Worm (Caenorhabditis elegans) whole organism, L2 larva: ENCODE results near the gene orc-5.
A peak's percentile ranks its signal among the peaks of the same experiment; 100 is the strongest.

Experiments
- C34F6.9 ChIP-seq: fragments of 150-350 bp; optimal IDR thresholded peaks from 2 replicates; lab custom pipeline; 2014; ENCODE audit warnings: missing biosample characterization, missing genetic modification characterization
- R02D3.7 ChIP-seq: fragments of 150-350 bp; optimal IDR thresholded peaks from 2 replicates; lab custom pipeline; 2014; ENCODE audit warnings: missing biosample characterization, missing genetic modification characterization
- Y55F3AM.14 ChIP-seq: fragments of 200-800 bp; sonication (Bioruptor generic); optimal IDR thresholded peaks from 2 replicates; lab custom pipeline; 2018; ENCODE audit warnings: mild to moderate bottlenecking, missing genetic modification characterization, missing compliant biosample characterization
- alr-1 ChIP-seq: fragments of 150-350 bp; optimal IDR thresholded peaks from 2 replicates; lab custom pipeline; 2014; ENCODE audit warnings: missing biosample characterization, missing genetic modification characterization
- aly-2 ChIP-seq: fragments of 150-350 bp; optimal IDR thresholded peaks from 2 replicates; lab custom pipeline; 2014; ENCODE audit warnings: missing biosample characterization, missing genetic modification characterization
- ama-1 ChIP-seq: fragments of 150-350 bp; optimal IDR thresholded peaks from 2 replicates; lab custom pipeline; 2018; ENCODE audit warnings: inconsistent platforms
- ceh-16 ChIP-seq: fragments of 150-350 bp; optimal IDR thresholded peaks from 2 replicates; lab custom pipeline; 2014; ENCODE audit warnings: missing biosample characterization, missing genetic modification characterization
- ceh-82 ChIP-seq: fragments of 150-350 bp; optimal IDR thresholded peaks from 2 replicates; lab custom pipeline; 2014; ENCODE audit warnings: missing biosample characterization, missing genetic modification characterization
- crh-2 ChIP-seq: sonication (generic microtip); optimal IDR thresholded peaks from 2 replicates; lab custom pipeline; 2017; ENCODE audit warnings: missing biosample characterization, missing genetic modification characterization
- dmd-4 ChIP-seq: sonication (generic microtip); optimal IDR thresholded peaks from 2 replicates; lab custom pipeline; 2017; ENCODE audit warnings: missing biosample characterization, missing genetic modification characterization
- egl-27 ChIP-seq: sonication (generic microtip); optimal IDR thresholded peaks from 3 replicates; lab custom pipeline; 2017; ENCODE audit warnings: missing biosample characterization, missing genetic modification reagents, missing genetic modification characterization
- elt-1 ChIP-seq: fragments of 150-350 bp; optimal IDR thresholded peaks from 2 replicates; lab custom pipeline; 2014; ENCODE audit warnings: missing biosample characterization, missing genetic modification characterization
- elt-3 ChIP-seq: sonication (generic microtip); optimal IDR thresholded peaks from 2 replicates; lab custom pipeline; 2017; ENCODE audit warnings: missing biosample characterization, missing genetic modification characterization
- fos-1 ChIP-seq: fragments of 150-350 bp; optimal IDR thresholded peaks from 2 replicates; lab custom pipeline; 2014; ENCODE audit warnings: missing biosample characterization, missing genetic modification characterization
- gmeb-1 ChIP-seq: fragments of 150-350 bp; optimal IDR thresholded peaks from 2 replicates; lab custom pipeline; 2014; ENCODE audit warnings: missing biosample characterization, missing genetic modification characterization
- lin-11 ChIP-seq: fragments of 150-350 bp; sonication (generic microtip); optimal IDR thresholded peaks from 2 replicates; lab custom pipeline; 2014; ENCODE audit warnings: missing biosample characterization, missing genetic modification characterization, inconsistent platforms, mixed read lengths
- lin-13 ChIP-seq: fragments of 150-350 bp; optimal IDR thresholded peaks from 2 replicates; lab custom pipeline; 2014; ENCODE audit warnings: missing biosample characterization, missing genetic modification reagents, missing genetic modification characterization
- lsy-2 ChIP-seq, 2 experiments: fragments of 150-350 bp in 1 of 2; sonication (generic microtip) in 1 of 2; optimal IDR thresholded peaks; 2 replicates each; lab custom pipeline; 2014 to 2017; ENCODE audit warnings: missing biosample characterization in 2 of 2, missing genetic modification characterization in 2 of 2
- mbf-1 ChIP-seq: sonication (generic microtip); optimal IDR thresholded peaks from 2 replicates; lab custom pipeline; 2017; ENCODE audit warnings: missing biosample characterization, missing genetic modification characterization
- mdl-1 ChIP-seq, 2 experiments: fragments of 150-350 bp in 1 of 2; sonication (generic microtip) in 1 of 2; optimal IDR thresholded peaks; 2 replicates each; lab custom pipeline; 2017; ENCODE audit warnings: missing biosample characterization in 2 of 2, missing genetic modification characterization in 2 of 2
- nhr-129 ChIP-seq: fragments of 150-350 bp; optimal IDR thresholded peaks from 2 replicates; lab custom pipeline; 2014; ENCODE audit warnings: missing biosample characterization, missing genetic modification characterization
- nhr-21 ChIP-seq: fragments of 150-350 bp; optimal IDR thresholded peaks from 2 replicates; lab custom pipeline; 2014; ENCODE audit warnings: missing biosample characterization, missing genetic modification characterization
- nhr-23 ChIP-seq: fragments of 150-350 bp; optimal IDR thresholded peaks from 2 replicates; lab custom pipeline; 2014; ENCODE audit warnings: missing biosample characterization, missing genetic modification reagents, missing genetic modification characterization
- nhr-237 ChIP-seq: fragments of 150-350 bp; optimal IDR thresholded peaks from 2 replicates; lab custom pipeline; 2014; ENCODE audit warnings: missing biosample characterization, missing genetic modification characterization
- nhr-25 ChIP-seq: fragments of 150-350 bp; sonication (generic microtip); optimal IDR thresholded peaks from 3 replicates; lab custom pipeline; 2014; ENCODE audit warnings: missing biosample characterization, missing genetic modification characterization
- nhr-6 ChIP-seq: fragments of 150-350 bp; optimal IDR thresholded peaks from 2 replicates; lab custom pipeline; 2014; ENCODE audit warnings: missing biosample characterization, missing genetic modification characterization
- nhr-77 ChIP-seq: fragments of 150-350 bp; optimal IDR thresholded peaks from 2 replicates; lab custom pipeline; 2014; ENCODE audit warnings: missing biosample characterization, missing genetic modification characterization
- peb-1 ChIP-seq: fragments of 150-350 bp; optimal IDR thresholded peaks from 2 replicates; lab custom pipeline; 2014; ENCODE audit warnings: missing biosample characterization, missing genetic modification characterization
- sem-4 ChIP-seq: fragments of 150-350 bp; optimal IDR thresholded peaks from 2 replicates; lab custom pipeline; 2014; ENCODE audit warnings: missing biosample characterization, missing genetic modification reagents, missing genetic modification characterization
- skn-1 ChIP-seq: sonication (generic microtip); optimal IDR thresholded peaks from 2 replicates; lab custom pipeline; 2017; ENCODE audit warnings: missing biosample characterization, missing genetic modification characterization
- sma-3 ChIP-seq: sonication (generic microtip); optimal IDR thresholded peaks from 2 replicates; lab custom pipeline; 2016; ENCODE audit warnings: missing genetic modification reagents, missing genetic modification characterization, missing compliant biosample characterization
- sma-9 ChIP-seq, 2 experiments: fragments of 150-350 bp in 1 of 2; sonication (generic microtip) in 1 of 2; optimal IDR thresholded peaks; 2 replicates each; lab custom pipeline; 2014 to 2016; ENCODE audit warnings: missing genetic modification characterization in 2 of 2, mild to moderate bottlenecking in 1 of 2, missing biosample characterization in 1 of 2, missing compliant biosample characterization in 1 of 2, missing genetic modification reagents in 1 of 2, moderate library complexity in 1 of 2
- snpc-4 ChIP-seq: fragments of 150-350 bp; optimal IDR thresholded peaks from 2 replicates; lab custom pipeline; 2014; ENCODE audit warnings: missing biosample characterization, missing genetic modification characterization
- unc-39 ChIP-seq: fragments of 150-350 bp; optimal IDR thresholded peaks from 2 replicates; lab custom pipeline; 2014; ENCODE audit warnings: missing biosample characterization, missing genetic modification characterization
- unc-55 ChIP-seq: fragments of 150-350 bp; sonication (generic microtip); optimal IDR thresholded peaks from 3 replicates; lab custom pipeline; 2014; ENCODE audit warnings: missing biosample characterization, missing genetic modification reagents, missing genetic modification characterization
- unc-62 ChIP-seq: fragments of 150-350 bp; optimal IDR thresholded peaks from 2 replicates; lab custom pipeline; 2014; ENCODE audit warnings: missing biosample characterization, missing genetic modification reagents, missing genetic modification characterization
- ztf-1 ChIP-seq: fragments of 200-800 bp; sonication (Bioruptor generic); conservative IDR thresholded peaks from 2 replicates; pipeline ENCODE4 v1.3.6; 2022; ENCODE audit warnings: missing genetic modification characterization, missing compliant biosample characterization
- ztf-11 ChIP-seq: sonication (generic microtip); optimal IDR thresholded peaks from 2 replicates; lab custom pipeline; 2017; ENCODE audit warnings: missing biosample characterization, missing genetic modification characterization

orc-5 gene

ce11 chrIV:10737011-10737553 is 2.7 kb upstream of the orc-5 start, which contains the start of gene grl-21:
TSS of gene grl-21 (plus strand) at chrIV:10737474.
- TF ChIP-seq crh-2 (tag; lab: Kevin White, UChicago) = no peak
- TF ChIP-seq nhr-25 (tag; lab: Kevin White, UChicago) = peak; percentile 76

DNA sequence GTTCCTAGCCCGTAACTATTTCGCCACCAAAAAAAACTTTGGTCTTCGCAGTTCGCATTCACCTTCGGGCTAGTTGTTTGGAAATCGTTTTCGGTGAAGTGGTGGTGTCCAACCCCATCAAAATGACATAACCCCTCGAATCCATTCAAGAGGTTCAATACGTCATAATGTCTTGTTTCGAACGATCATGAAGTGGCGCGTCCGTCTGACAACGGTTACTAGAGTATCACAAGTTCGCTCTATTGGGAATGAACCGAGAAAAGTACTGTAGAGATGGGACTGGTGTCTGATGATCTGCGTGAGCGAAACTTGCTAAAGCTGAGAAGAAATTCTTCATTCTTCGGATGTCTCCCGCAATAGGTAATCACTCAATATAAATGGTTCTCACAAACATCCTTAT is 6.7 kb downstream of the orc-5 start, which contains the start of gene ZC168.2:
Gene ZC168.2 (plus strand): TSS at position 301 of the 400 bp plus-strand sequence.
- no peak for TF ChIP-seq ceh-16 (tag; lab: Kevin White, UChicago)
- TF ChIP-seq peb-1 = no peak
- no peak for TF ChIP-seq ztf-1 (GFP tag; lab: Robert Waterston, UW)
- no peak for TF ChIP-seq sem-4 (tag; lab: Kevin White, UChicago)

- TF ChIP-seq nhr-129 (tag; lab: Kevin White, UChicago) = no peak
- no peak for TF ChIP-seq dmd-4 (tag; lab: Kevin White, UChicago)
- TF ChIP-seq ceh-82 (tag; lab: Kevin White, UChicago) = no peak
- TF ChIP-seq nhr-237 (tag; lab: Kevin White, UChicago) = no peak
- no peak for TF ChIP-seq nhr-25 (tag; lab: Kevin White, UChicago)
- no peak for TF ChIP-seq snpc-4
- no peak for TF ChIP-seq nhr-21 (tag; lab: Kevin White, UChicago)
- no peak for TF ChIP-seq nhr-23 (tag; lab: Kevin White, UChicago)
- TF ChIP-seq skn-1 (tag; lab: Kevin White, UChicago) = no peak
- no peak for TF ChIP-seq unc-55 (GFP tag; lab: Kevin White, UChicago)
- no peak for TF ChIP-seq ceh-16 (tag; lab: Kevin White, UChicago)
- no peak for TF ChIP-seq elt-3
- no peak for TF ChIP-seq ama-1
- TF ChIP-seq fos-1 (tag; lab: Kevin White, UChicago) = no peak
- TF ChIP-seq Y55F3AM.14 (GFP tag; lab: Kevin White, UChicago) = no peak
Measured at ce11 chrIV:10718865-10719264, 15.5 kb downstream of the orc-5 start.

DNA sequence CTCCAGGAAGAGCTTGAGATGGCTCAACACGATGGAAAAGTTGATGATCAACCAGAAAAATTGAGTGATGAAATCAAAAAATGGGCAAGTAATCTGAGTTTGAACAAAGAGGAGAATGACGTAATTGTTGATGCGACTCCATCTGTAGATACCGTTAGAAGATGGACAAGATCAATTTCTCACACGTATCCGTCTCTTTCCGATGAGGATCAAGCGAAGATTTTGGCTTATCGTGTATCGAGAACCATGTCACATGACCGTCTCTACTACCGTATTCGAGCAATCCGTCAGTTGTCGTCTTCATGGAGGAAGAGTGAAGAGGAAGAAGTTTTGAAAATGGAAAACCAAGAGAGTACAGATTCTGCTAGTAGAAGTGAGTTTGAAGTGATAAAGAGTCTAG is 16.3 kb downstream of the orc-5 start:
- TF ChIP-seq elt-1 (tag; lab: Kevin White, UChicago) (peak; percentile 25), C34F6.9 (tag; lab: Kevin White, UChicago) (no peak)
- TF ChIP-seq, all 48 proteins: peak for 1

- no peak for TF ChIP-seq ztf-11 (tag; lab: Kevin White, UChicago)
- TF ChIP-seq nhr-23 (tag; lab: Kevin White, UChicago) = no peak
- no peak for TF ChIP-seq sma-9 (GFP tag; optimal IDR thresholded peaks at IDR 0.05; lab: Kevin White, UChicago)
- TF ChIP-seq sma-9 (tag; optimal IDR thresholded peaks at IDR 0.05; lab: Kevin White, UChicago) = no peak
- TF ChIP-seq gmeb-1 = no peak
- no peak for TF ChIP-seq ceh-82 (tag; lab: Kevin White, UChicago)
- no peak for TF ChIP-seq alr-1 (tag; lab: Kevin White, UChicago)
- TF ChIP-seq snpc-4 = no peak
- TF ChIP-seq ceh-16 (tag; lab: Kevin White, UChicago) = no peak
- TF ChIP-seq mdl-1 (tag; optimal IDR thresholded peaks at IDR 0.05; lab: Kevin White, UChicago) = no peak
- no peak for TF ChIP-seq crh-2 (tag; lab: Kevin White, UChicago)
Measured at ce11 chrIV:10716348-10716747, 18.0 kb downstream of the orc-5 start, which contains the start of gene ncx-3. TSS of gene ncx-3 (plus strand) at chrIV:10716648.

DNA sequence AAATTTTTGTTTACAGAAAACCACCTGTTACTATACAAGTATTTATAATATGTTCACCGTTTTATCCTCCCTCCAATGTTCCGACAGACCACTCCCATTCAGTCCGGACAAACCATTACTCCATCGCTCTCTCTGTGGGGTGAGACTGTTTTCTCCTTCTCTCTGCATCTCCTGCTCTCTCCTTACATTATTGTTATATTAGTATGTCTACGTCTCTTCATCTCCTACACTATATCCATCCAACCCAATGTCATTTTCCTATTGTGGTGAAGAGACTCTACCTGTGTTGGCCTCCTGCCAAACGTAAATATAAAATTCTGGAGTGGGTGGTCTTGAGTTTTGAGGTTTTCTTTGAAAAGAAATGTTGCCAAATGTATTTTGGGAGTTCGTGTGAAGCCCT is 19.8 kb downstream of the orc-5 start:
- TF ChIP-seq peb-1 (no peak), R02D3.7 (tag; lab: Kevin White, UChicago) (no peak), egl-27 (tag; lab: Kevin White, UChicago) (peak; percentile 21), nhr-6 (tag; lab: Kevin White, UChicago) (no peak), fos-1 (tag; lab: Kevin White, UChicago) (peak; percentile 43), C34F6.9 (tag; lab: Kevin White, UChicago) (peak; percentile 13), unc-62 (GFP tag; lab: Kevin White, UChicago) (no peak), crh-2 (tag; lab: Kevin White, UChicago) (no peak), skn-1 (tag; lab: Kevin White, UChicago) (no peak), mbf-1 (tag; lab: Kevin White, UChicago) (no peak), nhr-129 (tag; lab: Kevin White, UChicago) (peak; percentile 60), ama-1 (no peak), nhr-21 (tag; lab: Kevin White, UChicago) (no peak), nhr-237 (tag; lab: Kevin White, UChicago) (no peak), lin-13 (GFP tag; lab: Kevin White, UChicago) (no peak), sma-9 (GFP tag; optimal IDR thresholded peaks at IDR 0.05; lab: Kevin White, UChicago) (peak; percentile 46), sma-9 (tag; optimal IDR thresholded peaks at IDR 0.05; lab: Kevin White, UChicago) (no peak), gmeb-1 (peak; percentile 21), lsy-2 (tag; optimal IDR thresholded peaks at IDR 0.05; lab: Kevin White, UChicago) (no peak), alr-1 (tag; lab: Kevin White, UChicago) (no peak), aly-2 (no peak), sem-4 (tag; lab: Kevin White, UChicago) (no peak), nhr-23 (tag; lab: Kevin White, UChicago) (no peak), sma-3 (peak; percentile 8), elt-1 (tag; lab: Kevin White, UChicago) (no peak), lin-11 (tag; lab: Kevin White, UChicago) (no peak), elt-3 (no peak), nhr-77 (no peak), ceh-16 (tag; lab: Kevin White, UChicago) (no peak), Y55F3AM.14 (GFP tag; lab: Kevin White, UChicago) (no peak), ztf-11 (tag; lab: Kevin White, UChicago) (no peak), unc-39 (no peak), nhr-25 (tag; lab: Kevin White, UChicago) (peak; percentile 6)
